Fruit fly (Drosophila melanogaster): Measurements from ENCODE around the gene CG43092.

Gene CG43092

DNA sequence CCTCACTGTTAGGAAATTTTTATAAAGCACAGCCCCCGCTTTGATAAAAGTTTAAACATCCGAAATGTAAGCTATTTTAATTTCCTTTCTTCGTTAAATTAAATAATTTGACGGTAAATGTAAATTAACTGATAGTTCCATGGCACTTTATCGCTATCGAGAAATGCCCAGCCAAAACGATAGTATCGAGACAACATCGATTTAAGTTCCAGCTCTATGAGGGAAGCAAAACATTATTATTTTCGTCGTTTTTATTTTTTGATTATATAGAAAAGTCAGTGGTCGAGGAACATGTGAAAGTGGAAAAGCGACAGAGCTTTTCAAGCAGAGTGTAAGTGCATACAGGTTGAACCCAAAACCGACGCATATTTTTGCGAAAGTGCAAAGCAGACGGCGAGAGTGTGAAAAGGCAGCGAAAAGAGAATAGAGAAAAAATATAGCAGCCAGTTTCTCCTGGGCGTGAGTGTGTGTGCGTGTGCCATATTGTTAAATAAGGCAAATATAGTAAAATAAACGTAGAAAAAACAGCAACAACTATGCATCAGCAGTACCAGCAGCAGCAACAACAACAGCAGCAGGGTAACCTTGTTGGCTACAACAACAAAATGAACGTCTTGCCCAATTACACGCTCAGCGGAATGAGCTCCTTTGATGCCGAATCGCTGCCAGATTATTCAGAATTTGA lies 42.6 kb downstream of the CG43092 start, which contains the start of gene CG45049 (continued):
- TF ChIP-seq Ada2b (GFP tag; IDR thresholded peaks at IDR 0.05) (no peak), Fer2 (tag; optimal IDR thresholded peaks at IDR 0.05) (no peak), Vsx1 (GFP tag; optimal IDR thresholded peaks at IDR 0.05) (no peak), CG1792 (GFP tag; optimal IDR thresholded peaks at IDR 0.05) (no peak), Ets65A (GFP tag) (peak; percentile 35), org-1 (GFP tag; optimal IDR thresholded peaks at IDR 0.05) (no peak), prd (optimal IDR thresholded peaks at IDR 0.05) (no peak), prd (GFP tag; IDR thresholded peaks at IDR 0.05) (no peak), Bdp1 (GFP tag; optimal IDR thresholded peaks at IDR 0.05) (no peak), CG10267 (tag; optimal IDR thresholded peaks at IDR 0.05) (no peak), yki (optimal IDR thresholded peaks at IDR 0.05) (no peak), CG10959 (GFP tag; IDR thresholded peaks at IDR 0.05) (no peak), fd64A (GFP tag; optimal IDR thresholded peaks at IDR 0.05) (no peak), MBD-R2 (GFP tag; IDR thresholded peaks at IDR 0.05) (0 out of 2 replicates have a peak, but pooled peaks have one; percentile 22), CG7963 (GFP tag; IDR thresholded peaks at IDR 0.05; ENCODE audit: partially characterized antibody) (peak; percentile 93), CG7556 (GFP tag; optimal IDR thresholded peaks at IDR 0.05) (no peak), CG11085 (GFP tag; IDR thresholded peaks at IDR 0.05) (no peak), Dll (GFP tag; IDR thresholded peaks at IDR 0.05; ENCODE audit: partially characterized antibody) (peak; percentile 90), gfzf (GFP tag; optimal IDR thresholded peaks at IDR 0.05) (no peak), CG18619 (GFP tag; optimal IDR thresholded peaks at IDR 0.05) (no peak), Tbp (GFP tag; optimal IDR thresholded peaks at IDR 0.05) (no peak), fd3F (GFP tag; optimal IDR thresholded peaks at IDR 0.05) (no peak), tx (GFP tag; optimal IDR thresholded peaks at IDR 0.05) (no peak), Taf1 (GFP tag; IDR thresholded peaks at IDR 0.05) (no peak), CG11560 (tag; IDR thresholded peaks at IDR 0.05) (no peak), CG11398 (GFP tag; optimal IDR thresholded peaks at IDR 0.05) (no peak), CG9876 (GFP tag; optimal IDR thresholded peaks at IDR 0.05) (no peak), CG9609 (GFP tag; optimal IDR thresholded peaks at IDR 0.05) (no peak), CG9215 (GFP tag; IDR thresholded peaks at IDR 0.05) (no peak), Side (GFP tag; optimal IDR thresholded peaks at IDR 0.05) (no peak), stwl (tag; optimal IDR thresholded peaks at IDR 0.05) (no peak), CG3281 (GFP tag; optimal IDR thresholded peaks at IDR 0.05) (peak; percentile 27), Hand (GFP tag; optimal IDR thresholded peaks at IDR 0.05) (no peak), ssp (GFP tag; IDR thresholded peaks at IDR 0.05) (no peak), Camta (GFP tag; optimal IDR thresholded peaks at IDR 0.05) (no peak), CG8944 (GFP tag; optimal IDR thresholded peaks at IDR 0.05) (no peak), kni (GFP tag; optimal IDR thresholded peaks at IDR 0.05) (peak; percentile 40), Fer3 (tag; optimal IDR thresholded peaks at IDR 0.05) (no peak), esg (GFP tag; conservative IDR thresholded peaks at IDR 0.05) (no peak), Usf (GFP tag; optimal IDR thresholded peaks at IDR 0.05) (no peak), CG6765 (GFP tag; optimal IDR thresholded peaks at IDR 0.05) (no peak), CG14667 (GFP tag; IDR thresholded peaks at IDR 0.05) (no peak), phol (tag; optimal IDR thresholded peaks at IDR 0.05) (no peak), eve (GFP tag; optimal IDR thresholded peaks at IDR 0.05) (no peak), pan (optimal IDR thresholded peaks at IDR 0.05) (no peak), pan (GFP tag; optimal IDR thresholded peaks at IDR 0.05 in 1 of 2, IDR thresholded peaks at IDR 0.05 in 1 of 2) (no peak), CG6791 (GFP tag; IDR thresholded peaks at IDR 0.05; ENCODE audit: partially characterized antibody) (peak; percentile 95), crol (GFP tag; IDR thresholded peaks at IDR 0.05) (no peak), CG4617 (GFP tag; optimal IDR thresholded peaks at IDR 0.05; ENCODE audit: borderline replicate concordance) (peak; percentile 72), CG8359 (GFP tag; optimal IDR thresholded peaks at IDR 0.05; ENCODE audit: borderline replicate concordance) (no peak), CG16815 (GFP tag; optimal IDR thresholded peaks at IDR 0.05) (no peak), luna (GFP tag; optimal IDR thresholded peaks at IDR 0.05) (no peak)

All from whole organism, embryonic.